Fruit fly (Drosophila melanogaster): ENCODE data around the gene Cpr66D.

Cpr66D gene

dm6 chr3L:8623702-8624421 lies 16.4 kb upstream of the Cpr66D start, which contains the start of the genes GAPsec and Zasp66 (continued):
- no peak for TF ChIP-seq unpg (GFP tag; optimal IDR thresholded peaks at IDR 0.05)
- no peak for TF ChIP-seq CG4820 (GFP tag; optimal IDR thresholded peaks at IDR 0.05)
- no peak for TF ChIP-seq Fer2 (tag; optimal IDR thresholded peaks at IDR 0.05)
- TF ChIP-seq Dp (GFP tag; optimal IDR thresholded peaks at IDR 0.05) = peak; percentile 90
- TF ChIP-seq pfk (GFP tag; optimal IDR thresholded peaks at IDR 0.05) = no peak
- no peak for TF ChIP-seq pum (GFP tag; optimal IDR thresholded peaks at IDR 0.05)
- no peak for TF ChIP-seq fd64A (GFP tag; optimal IDR thresholded peaks at IDR 0.05)
- TF ChIP-seq dati (GFP tag; IDR thresholded peaks at IDR 0.05) = no peak
- no peak for TF ChIP-seq lilli (GFP tag; optimal IDR thresholded peaks at IDR 0.05)
- no peak for TF ChIP-seq Neu2 (GFP tag; optimal IDR thresholded peaks at IDR 0.05; ENCODE audit: borderline replicate concordance)
- TF ChIP-seq CG18476 (GFP tag; optimal IDR thresholded peaks at IDR 0.05) = no peak
- no peak for TF ChIP-seq dimm (GFP tag; IDR thresholded peaks at IDR 0.05)
- peak; percentile 28 for TF ChIP-seq Sry-δ (GFP tag; optimal IDR thresholded peaks at IDR 0.05)
- TF ChIP-seq Bdp1 (GFP tag; optimal IDR thresholded peaks at IDR 0.05) = no peak
- TF ChIP-seq CG6791 (GFP tag; IDR thresholded peaks at IDR 0.05; ENCODE audit: partially characterized antibody) = peak; percentile 41; the same call in 2 of the 3 replicates
- no peak for TF ChIP-seq crc (GFP tag; optimal IDR thresholded peaks at IDR 0.05)
- no peak for TF ChIP-seq slbo (GFP tag; IDR thresholded peaks at IDR 0.05)
- TF ChIP-seq CG13287 (GFP tag; IDR thresholded peaks at IDR 0.05; ENCODE audit: partially characterized antibody) = peak; percentile 70
- TF ChIP-seq en (GFP tag; optimal IDR thresholded peaks at IDR 0.05) = no peak
- TF ChIP-seq toy (GFP tag; IDR thresholded peaks at IDR 0.05) = no peak
- TF ChIP-seq CG12071 (GFP tag; optimal IDR thresholded peaks at IDR 0.05) = no peak
- no peak for TF ChIP-seq pb (GFP tag; optimal IDR thresholded peaks at IDR 0.05)
- peak; percentile 85 for TF ChIP-seq CG2116 (GFP tag; optimal IDR thresholded peaks at IDR 0.05)
- no peak for TF ChIP-seq Sox100B (GFP tag; optimal IDR thresholded peaks at IDR 0.05)
- TF ChIP-seq ara (GFP tag; IDR thresholded peaks at IDR 0.05) = no peak
- TF ChIP-seq nerfin-2 (GFP tag; IDR thresholded peaks at IDR 0.05; ENCODE audit: partially characterized antibody) = peak; percentile 20; the same call in 1 of the 2 replicates
- TF ChIP-seq CG5180 (GFP tag; optimal IDR thresholded peaks at IDR 0.05) = no peak
- TF ChIP-seq CG11085 (GFP tag; IDR thresholded peaks at IDR 0.05) = no peak
- no peak for TF ChIP-seq pnt (GFP tag; optimal IDR thresholded peaks at IDR 0.05)
- no peak for TF ChIP-seq CG9609 (GFP tag; optimal IDR thresholded peaks at IDR 0.05)
- TF ChIP-seq ato (GFP tag; IDR thresholded peaks at IDR 0.05; ENCODE audit: partially characterized antibody) = no peak
- TF ChIP-seq dpn (GFP tag; optimal IDR thresholded peaks at IDR 0.05) = no peak
- TF ChIP-seq CG2202 (tag; optimal IDR thresholded peaks at IDR 0.05) = no peak
- no peak for TF ChIP-seq ind (GFP tag; optimal IDR thresholded peaks at IDR 0.05)
- peak; percentile 56 for TF ChIP-seq Scr (GFP tag; IDR thresholded peaks at IDR 0.05; ENCODE audit: partially characterized antibody)
- no peak for TF ChIP-seq CG4328 (GFP tag; optimal IDR thresholded peaks at IDR 0.05)
- TF ChIP-seq CG3726 (GFP tag; IDR thresholded peaks at IDR 0.05) = no peak
- no peak for TF ChIP-seq CG31441 (GFP tag; IDR thresholded peaks at IDR 0.05)
- TF ChIP-seq CG1529 (GFP tag; optimal IDR thresholded peaks at IDR 0.05) = no peak
- TF ChIP-seq CG3838 (GFP tag; optimal IDR thresholded peaks at IDR 0.05) = peak; percentile 83
- no peak for TF ChIP-seq phol (tag; optimal IDR thresholded peaks at IDR 0.05)
- TF ChIP-seq MESR4 (GFP tag; optimal IDR thresholded peaks at IDR 0.05) = peak; percentile 42
- TF ChIP-seq CG14710 (tag; optimal IDR thresholded peaks at IDR 0.05) = no peak
- no peak for TF ChIP-seq wdn (GFP tag; IDR thresholded peaks at IDR 0.05)
- no peak for TF ChIP-seq CG9727 (GFP tag; optimal IDR thresholded peaks at IDR 0.05)
- no peak for TF ChIP-seq CG3163 (GFP tag; optimal IDR thresholded peaks at IDR 0.05)
- TF ChIP-seq CG17829 (tag; optimal IDR thresholded peaks at IDR 0.05) = no peak
- peak; percentile 63; the same call in 2 of the 3 replicates for TF ChIP-seq CG34224 (GFP tag; IDR thresholded peaks at IDR 0.05; ENCODE audit: partially characterized antibody)
- TF ChIP-seq CG8924 (tag; optimal IDR thresholded peaks at IDR 0.05) = no peak
